Fruit fly (Drosophila melanogaster) whole organism, larva: Measurements from ENCODE around the gene mamo.

Source experiments
- noc ChIP-seq: fragments of 200-800 bp; sonication (Bioruptor generic); optimal IDR thresholded peaks from 3 replicates; lab custom pipeline; 2019; ENCODE audit warnings: missing biosample characterization, mild to moderate bottlenecking, missing genetic modification characterization, moderate library complexity

Gene mamo

dm6 chrX:13923286-13923685, 67.0 kb downstream of the mamo start:
- TF ChIP-seq noc: no peak

dm6 chrX:13911184-13911583, 79.1 kb downstream of the mamo start:
- no peak for TF ChIP-seq noc

dm6 chrX:13909002-13909544, 81.3 kb downstream of the mamo start:
- TF ChIP-seq noc: no peak

dm6 chrX:13907115-13907514, 83.2 kb downstream of the mamo start:
- TF ChIP-seq noc: no peak

dm6 chrX:13906009-13906769, 84.1 kb downstream of the mamo start:
- no peak for TF ChIP-seq noc

- no peak for TF ChIP-seq noc
Observed at dm6 chrX:13894518-13894917, 95.8 kb downstream of the mamo start.

dm6 chrX:13890903-13891449, 99.4 kb downstream of the mamo start:
- peak; percentile 95 for TF ChIP-seq noc

- TF ChIP-seq noc: no peak
Observed at dm6 chrX:13890435-13890845, 99.9 kb downstream of the mamo start.

- TF ChIP-seq noc: peak; percentile 87
Observed at dm6 chrX:13889164-13889672, 101.1 kb downstream of the mamo start.

dm6 chrX:13879169-13879821, 111.0 kb downstream of the mamo start:
- TF ChIP-seq noc: no peak

dm6 chrX:13845728-13846127, 144.6 kb downstream of the mamo start, which contains the start of gene AMPdeam:
AMPdeam (minus strand) TSS chrX:13845866.
- TF ChIP-seq noc: no peak

dm6 chrX:13844317-13844886, 145.9 kb downstream of the mamo start:
- TF ChIP-seq noc: no peak

dm6 chrX:13843487-13843886, 146.8 kb downstream of the mamo start:
- TF ChIP-seq noc: no peak

- TF ChIP-seq noc: peak; percentile 25
Observed at dm6 chrX:13840075-13840474, 150.3 kb downstream of the mamo start.

dm6 chrX:13838892-13839291, 151.4 kb downstream of the mamo start:
- peak; percentile 95 for TF ChIP-seq noc

dm6 chrX:13838255-13838654, 152.1 kb downstream of the mamo start:
- peak; percentile 66 for TF ChIP-seq noc

- TF ChIP-seq noc: no peak
Observed at dm6 chrX:13830029-13830428, 160.3 kb downstream of the mamo start, which contains the start of gene jub. jub (minus strand) TSS chrX:13830317.
